Worm (Caenorhabditis elegans) whole organism, late embryonic: ENCODE measurements around the gene srz-97.

Source experiments
- K02D7.2 ChIP-seq: sonication (generic microtip); optimal IDR thresholded peaks from 2 replicates; lab custom pipeline; 2017; ENCODE audit warnings: mild to moderate bottlenecking, missing genetic modification characterization, missing compliant biosample characterization
- ama-1 ChIP-seq: fragments of 150-350 bp; optimal IDR thresholded peaks from 2 replicates; lab custom pipeline; 2014
- ceh-9 ChIP-seq: sonication (generic microtip); optimal IDR thresholded peaks from 2 replicates; lab custom pipeline; 2016; ENCODE audit warnings: mild to moderate bottlenecking, missing genetic modification characterization, inconsistent platforms, missing compliant biosample characterization
- fkh-10 ChIP-seq: fragments of 150-350 bp; optimal IDR thresholded peaks from 2 replicates; lab custom pipeline; 2014; ENCODE audit warnings: missing biosample characterization, missing genetic modification reagents, missing genetic modification characterization
- fkh-6 ChIP-seq: sonication (generic microtip); optimal IDR thresholded peaks from 2 replicates; lab custom pipeline; 2016; ENCODE audit warnings: missing genetic modification characterization, missing compliant biosample characterization
- nhr-11 ChIP-seq: fragments of 150-350 bp; optimal IDR thresholded peaks from 2 replicates; lab custom pipeline; 2014; ENCODE audit warnings: missing biosample characterization, missing genetic modification characterization
- pha-4 ChIP-seq: fragments of 150-350 bp; optimal IDR thresholded peaks from 2 replicates; lab custom pipeline; 2018; ENCODE audit warnings: missing biosample characterization, missing genetic modification reagents, missing genetic modification characterization
- rnt-1 ChIP-seq: sonication (generic microtip); optimal IDR thresholded peaks from 2 replicates; lab custom pipeline; 2016; ENCODE audit warnings: missing genetic modification characterization, missing compliant biosample characterization
- sox-2 ChIP-seq: fragments of 200-800 bp; sonication (Bioruptor generic); IDR thresholded peaks from 2 replicates; pipeline ENCODE4 v1.3.6; 2022; ENCODE audit warnings: missing genetic modification reagents, missing genetic modification characterization, missing compliant biosample characterization
- ztf-16 ChIP-seq: sonication (generic microtip); optimal IDR thresholded peaks from 2 replicates; lab custom pipeline; 2017; ENCODE audit warnings: missing genetic modification characterization, missing compliant biosample characterization

DNA sequence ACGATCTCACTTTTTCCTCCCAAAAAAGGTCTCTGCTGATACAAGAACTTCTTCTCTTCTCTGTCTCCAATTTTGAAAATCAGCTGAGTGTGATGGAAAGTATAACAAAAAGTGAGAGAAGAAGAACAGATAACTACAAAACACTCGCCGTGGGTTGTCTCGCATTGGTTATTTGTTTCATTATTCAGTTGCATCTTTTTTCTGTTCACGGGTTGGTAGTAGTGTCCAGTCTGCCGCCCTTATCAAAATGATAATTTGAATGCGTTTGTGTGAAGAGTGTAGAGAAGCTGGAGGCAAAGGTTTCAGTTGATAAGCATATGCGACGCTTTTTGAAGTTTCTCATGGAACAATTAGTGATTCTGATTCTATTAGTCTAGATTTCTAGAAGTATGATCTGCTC lies 35.0 kb upstream of the srz-97 start:
- TF ChIP-seq ztf-16 (tag; lab: Kevin White, UChicago) (no peak), fkh-10 (no peak), ama-1 (lab: Kevin White, UChicago) (no peak), nhr-11 (no peak), pha-4 (no peak), fkh-6 (no peak), K02D7.2 (tag; lab: Kevin White, UChicago) (no peak), ceh-9 (no peak), rnt-1 (no peak), sox-2 (GFP tag; lab: Robert Waterston, UW) (no peak)
